Fruit fly (Drosophila melanogaster) whole organism, pupa: ENCODE measurements around the gene Mcr.

ENCODE experiments used
- CG8301 ChIP-seq: fragments of 200-800 bp; sonication (Bioruptor generic); optimal IDR thresholded peaks from 2 replicates; lab custom pipeline; 2018; ENCODE audit warnings: missing biosample characterization, mild to moderate bottlenecking, missing genetic modification characterization
- D1 ChIP-seq: fragments of 200-800 bp; sonication (Bioruptor generic); optimal IDR thresholded peaks from 2 replicates; lab custom pipeline; 2018; ENCODE audit warnings: missing biosample characterization, mild to moderate bottlenecking, missing genetic modification characterization, moderate library complexity
- Ets98B ChIP-seq: fragments of 200-800 bp; sonication (Bioruptor generic); IDR thresholded peaks from 2 replicates; pipeline ENCODE4 v1.3.6; 2022; ENCODE audit warnings: missing biosample characterization, missing genetic modification characterization
- fd96Ca ChIP-seq: fragments of 200-800 bp; sonication (Bioruptor generic); IDR thresholded peaks from 3 replicates; pipeline ENCODE4 v1.3.6; 2022; ENCODE audit warnings: missing biosample characterization, missing genetic modification characterization
- gl ChIP-seq: fragments of 200-800 bp; sonication (Bioruptor generic); optimal IDR thresholded peaks from 2 replicates; lab custom pipeline; 2018; ENCODE audit warnings: missing biosample characterization, mild to moderate bottlenecking, missing genetic modification characterization

dm6 chr2L:8082692-8083412, at the start of gene Mcr:
- TF ChIP-seq gl (tag; lab: Kevin White, UChicago) (no peak), CG8301 (tag; lab: Kevin White, UChicago) (no peak), Ets98B (GFP tag; lab: Robert Waterston, UW) (no peak), D1 (no peak), fd96Ca (GFP tag; lab: Robert Waterston, UW) (no peak)
